Fruit fly (Drosophila melanogaster) whole organism, embryonic: ENCODE measurements around the gene CkIIbeta.

ENCODE experiments used
- Blimp-1 ChIP-seq: fragments of 200-800 bp; sonication (Bioruptor generic); optimal IDR thresholded peaks from 3 replicates; lab custom pipeline; 2018; ENCODE audit warnings: missing biosample characterization, missing genetic modification characterization, mild to moderate bottlenecking, moderate library complexity, missing genetic modification reagents
- BtbVII ChIP-seq: fragments of 200-800 bp; sonication (Bioruptor generic); optimal IDR thresholded peaks from 3 replicates; lab custom pipeline; 2017; ENCODE audit warnings: missing biosample characterization, mild to moderate bottlenecking, missing genetic modification characterization
- CG10267 ChIP-seq: fragments of 200-800 bp; sonication (Bioruptor generic); optimal IDR thresholded peaks from 2 replicates; lab custom pipeline; 2018; ENCODE audit warnings: missing biosample characterization, mild to moderate bottlenecking, missing genetic modification characterization, moderate library complexity
- CG10543 ChIP-seq: fragments of 200-800 bp; sonication (Bioruptor generic); optimal IDR thresholded peaks from 3 replicates; lab custom pipeline; 2017; ENCODE audit warnings: missing biosample characterization, mild to moderate bottlenecking, missing genetic modification characterization, moderate library complexity
- CG10654 ChIP-seq: fragments of 200-800 bp; sonication (Bioruptor generic); optimal IDR thresholded peaks from 2 replicates; lab custom pipeline; 2016; ENCODE audit warnings: missing biosample characterization, missing genetic modification characterization
- CG10979 ChIP-seq: fragments of 200-800 bp; sonication (Bioruptor generic); optimal IDR thresholded peaks from 2 replicates; lab custom pipeline; 2018; ENCODE audit warnings: missing biosample characterization, mild to moderate bottlenecking, missing genetic modification characterization, moderate library complexity
- CG1233 ChIP-seq: fragments of 200-800 bp; sonication (Bioruptor generic); optimal IDR thresholded peaks from 4 replicates; lab custom pipeline; 2018; ENCODE audit warnings: missing biosample characterization, mild to moderate bottlenecking, missing genetic modification characterization
- CG12744 ChIP-seq: fragments of 200-800 bp; sonication (Bioruptor generic); optimal IDR thresholded peaks from 2 replicates; lab custom pipeline; 2016; ENCODE audit warnings: missing biosample characterization, missing genetic modification characterization
- CG14441 ChIP-seq: fragments of 200-800 bp; sonication (Bioruptor generic); IDR thresholded peaks from 2 replicates; pipeline ENCODE4 v1.3.6; 2022; ENCODE audit warnings: missing biosample characterization, missing genetic modification characterization
- CG17186 ChIP-seq: fragments of 200-800 bp; sonication (Bioruptor generic); optimal IDR thresholded peaks from 3 replicates; lab custom pipeline; 2017; ENCODE audit warnings: missing biosample characterization, missing genetic modification reagents, missing genetic modification characterization
- CG17829 ChIP-seq: fragments of 200-800 bp; optimal IDR thresholded peaks from 2 replicates; lab custom pipeline; 2019; ENCODE audit warnings: missing biosample characterization, mild to moderate bottlenecking, missing genetic modification characterization, moderate library complexity
- CG18262 ChIP-seq: fragments of 200-800 bp; optimal IDR thresholded peaks from 3 replicates; lab custom pipeline; 2019; ENCODE audit warnings: missing biosample characterization, mild to moderate bottlenecking, missing genetic modification characterization, moderate library complexity
- CG18619 ChIP-seq: fragments of 200-800 bp; sonication (Bioruptor generic); optimal IDR thresholded peaks from 3 replicates; lab custom pipeline; 2017; ENCODE audit warnings: missing biosample characterization, mild to moderate bottlenecking, missing genetic modification characterization
- CG2875 ChIP-seq: fragments of 200-800 bp; sonication (Bioruptor generic); optimal IDR thresholded peaks from 2 replicates; lab custom pipeline; 2017; ENCODE audit warnings: missing biosample characterization, mild to moderate bottlenecking, missing genetic modification characterization, missing genetic modification reagents
- CG3065 ChIP-seq: fragments of 200-800 bp; sonication (Bioruptor generic); optimal IDR thresholded peaks from 2 replicates; lab custom pipeline; 2016; ENCODE audit warnings: missing biosample characterization, missing genetic modification characterization
- CG3163 ChIP-seq: fragments of 200-800 bp; sonication (Bioruptor generic); optimal IDR thresholded peaks from 3 replicates; lab custom pipeline; 2016; ENCODE audit warnings: missing biosample characterization, missing genetic modification characterization
- CG3995 ChIP-seq: fragments of 200-800 bp; sonication (Bioruptor generic); optimal IDR thresholded peaks from 3 replicates; lab custom pipeline; 2016; ENCODE audit warnings: missing biosample characterization, missing genetic modification characterization
- CG6765 ChIP-seq: fragments of 200-800 bp; sonication (Bioruptor generic); optimal IDR thresholded peaks from 3 replicates; lab custom pipeline; 2017; ENCODE audit warnings: missing biosample characterization, mild to moderate bottlenecking, missing genetic modification characterization
- CG6854 ChIP-seq: fragments of 200-800 bp; sonication (Bioruptor generic); optimal IDR thresholded peaks from 3 replicates; lab custom pipeline; 2017; ENCODE audit warnings: missing biosample characterization, mild to moderate bottlenecking, missing genetic modification characterization
- CG8765 ChIP-seq: fragments of 200-800 bp; sonication (Bioruptor generic); IDR thresholded peaks from 2 replicates; pipeline ENCODE4 v1.3.6; 2022; ENCODE audit warnings: missing biosample characterization, missing genetic modification characterization
- CG8924 ChIP-seq: fragments of 200-800 bp; optimal IDR thresholded peaks from 3 replicates; lab custom pipeline; 2019; ENCODE audit warnings: missing biosample characterization, mild to moderate bottlenecking, missing genetic modification characterization, moderate library complexity
- CoRest ChIP-seq: fragments of 200-800 bp; sonication (Bioruptor generic); optimal IDR thresholded peaks from 3 replicates; lab custom pipeline; 2018; ENCODE audit warnings: missing biosample characterization, mild to moderate bottlenecking, missing genetic modification characterization, moderate library complexity
- D19A ChIP-seq: fragments of 200-800 bp; optimal IDR thresholded peaks from 3 replicates; lab custom pipeline; 2019; ENCODE audit warnings: missing biosample characterization, mild to moderate bottlenecking, missing genetic modification characterization, moderate library complexity
- Dek ChIP-seq: fragments of 200-800 bp; sonication (Bioruptor generic); optimal IDR thresholded peaks from 3 replicates; lab custom pipeline; 2019; ENCODE audit warnings: missing biosample characterization, mild to moderate bottlenecking, missing genetic modification characterization, moderate library complexity
- Doc3 ChIP-seq: fragments of 200-800 bp; sonication (Bioruptor generic); IDR thresholded peaks from 3 replicates; pipeline ENCODE4 v1.3.6; 2022; ENCODE audit warnings: missing biosample characterization, missing genetic modification characterization; ENCODE audit not compliant: partially characterized antibody
- Eip74EF ChIP-seq, 2 experiments: fragments of 200-800 bp in 1 of 2; fragments of >200 bp in 1 of 2; sonication (Bioruptor generic) in 1 of 2; optimal IDR thresholded peaks; 2 replicates each; lab custom pipeline; 2017 to 2019; ENCODE audit warnings: missing biosample characterization in 2 of 2, missing genetic modification characterization in 2 of 2, mild to moderate bottlenecking in 1 of 2, moderate library complexity in 1 of 2
- Ets97D ChIP-seq: fragments of 200-800 bp; sonication (Bioruptor generic); optimal IDR thresholded peaks from 3 replicates; lab custom pipeline; 2016; ENCODE audit warnings: missing biosample characterization, missing genetic modification characterization
- Gsc ChIP-seq: fragments of 200-800 bp; sonication (Bioruptor generic); IDR thresholded peaks from 2 replicates; pipeline ENCODE4 v1.3.6; 2022; ENCODE audit warnings: missing biosample characterization, missing genetic modification characterization
- HLH3B ChIP-seq: fragments of 200-800 bp; sonication (Bioruptor generic); IDR thresholded peaks from 2 replicates; pipeline ENCODE4 v1.3.6; 2022; ENCODE audit warnings: missing biosample characterization, missing genetic modification characterization
- Lpt ChIP-seq: fragments of >200 bp; optimal IDR thresholded peaks from 2 replicates; lab custom pipeline; 2018; ENCODE audit warnings: missing biosample characterization, missing genetic modification characterization
- Sry-δ ChIP-seq: fragments of 200-800 bp; sonication (Bioruptor generic); optimal IDR thresholded peaks from 2 replicates; lab custom pipeline; 2016; ENCODE audit warnings: missing biosample characterization, missing genetic modification characterization
- Usf ChIP-seq: fragments of 200-800 bp; sonication (Bioruptor generic); optimal IDR thresholded peaks from 2 replicates; lab custom pipeline; 2017; ENCODE audit warnings: missing genotype, missing biosample characterization, missing genetic modification characterization
- bowl ChIP-seq: fragments of 200-800 bp; sonication (Bioruptor generic); IDR thresholded peaks from 2 replicates; pipeline ENCODE4 v1.3.6; 2022; ENCODE audit warnings: missing biosample characterization, missing genetic modification characterization
- caup ChIP-seq: fragments of 200-800 bp; sonication (Bioruptor generic); optimal IDR thresholded peaks from 3 replicates; lab custom pipeline; 2017; ENCODE audit warnings: missing biosample characterization, mild to moderate bottlenecking, missing genetic modification characterization, moderate library complexity; ENCODE audit not compliant: severe bottlenecking
- chm ChIP-seq: fragments of 200-800 bp; sonication (Bioruptor generic); IDR thresholded peaks from 2 replicates; pipeline ENCODE4 v1.3.6; 2022; ENCODE audit warnings: missing biosample characterization, missing genetic modification characterization
- chn ChIP-seq: fragments of 200-800 bp; sonication (Bioruptor generic); optimal IDR thresholded peaks from 2 replicates; lab custom pipeline; 2016; ENCODE audit warnings: missing biosample characterization, missing genetic modification characterization
- crc ChIP-seq: fragments of 200-800 bp; sonication (Bioruptor generic); optimal IDR thresholded peaks from 2 replicates; lab custom pipeline; 2016; ENCODE audit warnings: missing biosample characterization, missing genetic modification characterization
- crol ChIP-seq: fragments of 200-800 bp; sonication (Bioruptor generic); IDR thresholded peaks from 2 replicates; pipeline ENCODE4 v1.3.6; 2022; ENCODE audit warnings: missing biosample characterization, missing genetic modification characterization
- fru ChIP-seq: fragments of >200 bp; optimal IDR thresholded peaks from 2 replicates; lab custom pipeline; 2017
- jigr1 ChIP-seq: fragments of 200-800 bp; sonication (Bioruptor generic); IDR thresholded peaks from 3 replicates; pipeline ENCODE4 v1.3.6; 2022; ENCODE audit warnings: missing biosample characterization, missing genetic modification characterization
- lilli ChIP-seq: fragments of 200-800 bp; sonication (Bioruptor generic); optimal IDR thresholded peaks from 3 replicates; lab custom pipeline; 2016; ENCODE audit warnings: missing biosample characterization, missing genetic modification characterization
- mld ChIP-seq: fragments of 200-800 bp; sonication (Bioruptor generic); IDR thresholded peaks from 3 replicates; pipeline ENCODE4 v1.3.6; 2022; ENCODE audit warnings: missing biosample characterization, missing genetic modification characterization; ENCODE audit not compliant: partially characterized antibody
- nmo ChIP-seq: fragments of 200-800 bp; sonication (Bioruptor generic); optimal IDR thresholded peaks from 2 replicates; lab custom pipeline; 2018; ENCODE audit warnings: missing biosample characterization, mild to moderate bottlenecking, missing genetic modification characterization, moderate library complexity
- pb ChIP-seq: fragments of 200-800 bp; sonication (Bioruptor generic); optimal IDR thresholded peaks from 3 replicates; lab custom pipeline; 2016; ENCODE audit warnings: missing biosample characterization, missing genetic modification characterization
- pnt ChIP-seq: fragments of 200-800 bp; sonication (Bioruptor generic); optimal IDR thresholded peaks from 3 replicates; lab custom pipeline; 2016; ENCODE audit warnings: missing biosample characterization, missing genetic modification characterization
- psq ChIP-seq: fragments of 200-800 bp; sonication (Bioruptor generic); optimal IDR thresholded peaks from 2 replicates; lab custom pipeline; 2017; ENCODE audit warnings: missing biosample characterization, missing genetic modification characterization
- ranshi ChIP-seq: fragments of 200-800 bp; sonication (Bioruptor generic); IDR thresholded peaks from 2 replicates; pipeline ENCODE4 v1.3.6; 2022; ENCODE audit warnings: missing biosample characterization, missing genetic modification characterization
- salm ChIP-seq: fragments of 200-800 bp; sonication (Bioruptor generic); optimal IDR thresholded peaks from 2 replicates; lab custom pipeline; 2018; ENCODE audit warnings: missing biosample characterization, mild to moderate bottlenecking, missing genetic modification characterization
- slou ChIP-seq: fragments of 200-800 bp; sonication (Bioruptor generic); optimal IDR thresholded peaks from 3 replicates; lab custom pipeline; 2016; ENCODE audit warnings: missing biosample characterization, missing genetic modification characterization
- trem ChIP-seq: fragments of 200-800 bp; optimal IDR thresholded peaks from 3 replicates; lab custom pipeline; 2019; ENCODE audit warnings: missing biosample characterization, mild to moderate bottlenecking, missing genetic modification characterization, moderate library complexity

Gene CkIIbeta

DNA sequence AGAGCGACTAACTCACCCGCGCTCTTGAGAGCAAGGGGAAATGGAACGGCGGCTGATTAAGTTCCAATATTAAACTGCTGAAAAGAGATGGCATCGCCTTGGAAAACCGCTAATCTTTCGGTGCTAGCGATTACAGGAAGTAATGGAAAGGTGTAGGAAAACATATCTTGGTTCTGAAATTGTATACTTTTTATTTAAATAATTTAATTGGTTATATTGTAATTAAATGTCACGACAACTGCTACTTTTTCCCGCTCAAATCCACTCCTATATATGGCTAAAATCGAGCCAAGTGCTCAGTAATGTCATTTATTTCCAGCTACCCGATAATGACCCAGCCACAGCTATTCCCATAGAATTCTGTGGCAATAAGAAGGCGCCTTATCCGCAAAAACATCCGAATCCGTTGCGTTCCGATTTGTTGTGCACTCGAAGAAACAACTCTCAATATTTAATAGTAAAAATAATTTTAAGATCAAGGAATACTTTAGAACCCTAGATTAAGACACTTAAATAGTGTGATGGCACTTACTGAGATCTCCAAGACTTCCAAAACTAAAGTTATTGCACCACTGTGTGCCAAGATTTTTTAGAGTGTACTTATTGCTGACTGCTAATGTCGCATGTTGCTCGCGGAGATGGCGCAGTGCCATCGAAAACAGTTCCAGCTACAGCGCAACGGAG, 4.0 kb upstream of the CkIIbeta start (continued):
- TF ChIP-seq CG10979 (tag; lab: Kevin White, UChicago) (peak; percentile 61), Usf (GFP tag; lab: Kevin White, UChicago) (no peak), pnt (GFP tag; lab: Kevin White, UChicago) (peak; percentile 65), CG3995 (GFP tag; lab: Kevin White, UChicago) (no peak), CG2875 (GFP tag; lab: Kevin White, UChicago) (peak; percentile 44), lilli (peak; percentile 66), CoRest (peak; percentile 74), Eip74EF (GFP tag; optimal IDR thresholded peaks at IDR 0.05; lab: Kevin White, UChicago) (peak in 1 of 2 experiments; percentile 54), Ets97D (peak; percentile 32), BtbVII (GFP tag; lab: Kevin White, UChicago) (peak; percentile 66), fru (lab: Kevin White, UChicago) (no peak), CG18262 (tag; lab: Kevin White, UChicago) (peak; percentile 66), Doc3 (GFP tag; lab: Robert Waterston, UW) (no peak), HLH3B (GFP tag; lab: Robert Waterston, UW) (peak; percentile 72), chm (GFP tag; lab: Robert Waterston, UW) (peak; percentile 72), Sry-δ (GFP tag; lab: Kevin White, UChicago) (peak; percentile 28), CG1233 (GFP tag; lab: Kevin White, UChicago) (peak; percentile 62), jigr1 (no peak), CG8924 (peak; percentile 79), Blimp-1 (GFP tag; lab: Kevin White, UChicago) (peak; percentile 69), CG10267 (tag; lab: Kevin White, UChicago) (peak; percentile 53), slou (GFP tag; lab: Kevin White, UChicago) (no peak), CG8765 (0 out of 2 replicates have a peak, but pooled peaks have one; percentile 23), ranshi (GFP tag; lab: Robert Waterston, UW) (peak; percentile 79), psq (no peak), CG6854 (peak; percentile 46), CG3163 (no peak), crc (GFP tag; lab: Kevin White, UChicago) (no peak), CG18619 (peak; percentile 61), nmo (GFP tag; lab: Kevin White, UChicago) (peak; percentile 71), D19A (tag; lab: Kevin White, UChicago) (peak; percentile 58), CG10543 (GFP tag; lab: Kevin White, UChicago) (no peak), CG17186 (GFP tag; lab: Kevin White, UChicago) (no peak), CG3065 (no peak), pb (GFP tag; lab: Kevin White, UChicago) (no peak), chn (GFP tag; lab: Kevin White, UChicago) (peak; percentile 52), bowl (GFP tag; lab: Robert Waterston, UW) (peak; percentile 62; the same call in 1 of the 2 replicates), Lpt (GFP tag; lab: Kevin White, UChicago) (no peak), CG14441 (GFP tag; lab: Robert Waterston, UW) (peak; percentile 73), CG12744 (GFP tag; lab: Kevin White, UChicago) (no peak), salm (tag; lab: Kevin White, UChicago) (peak; percentile 67), CG17829 (peak; percentile 63), mld (no peak), CG10654 (peak; percentile 36), CG6765 (GFP tag; lab: Kevin White, UChicago) (peak; percentile 21), crol (GFP tag; lab: Robert Waterston, UW) (0 out of 2 replicates have a peak, but pooled peaks have one; percentile 21), Dek (tag; lab: Kevin White, UChicago) (peak; percentile 60), trem (tag; lab: Kevin White, UChicago) (peak; percentile 17), Gsc (no peak), caup (peak; percentile 53)
